Worm (Caenorhabditis elegans) whole organism, L1 larva: ENCODE results near the gene C46E10.3.

Source experiments
- C34B4.2 ChIP-seq: sonication (generic microtip); optimal IDR thresholded peaks from 2 replicates; lab custom pipeline; 2017; ENCODE audit warnings: mild to moderate bottlenecking, missing genetic modification characterization, missing compliant biosample characterization
- aha-1 ChIP-seq: fragments of 150-350 bp; optimal IDR thresholded peaks from 2 replicates; lab custom pipeline; 2014; ENCODE audit warnings: missing biosample characterization, missing genetic modification characterization
- aly-2 ChIP-seq: fragments of 150-350 bp; optimal IDR thresholded peaks from 2 replicates; lab custom pipeline; 2014; ENCODE audit warnings: missing biosample characterization, missing genetic modification characterization
- ama-1 ChIP-seq: fragments of 150-350 bp; optimal IDR thresholded peaks from 2 replicates; lab custom pipeline; 2014
- blmp-1 ChIP-seq: fragments of 150-350 bp; optimal IDR thresholded peaks from 2 replicates; lab custom pipeline; 2014; ENCODE audit warnings: missing biosample characterization, missing genetic modification characterization
- ceh-63 ChIP-seq: fragments of 200-800 bp; sonication (Bioruptor generic); optimal IDR thresholded peaks from 2 replicates; lab custom pipeline; 2018; ENCODE audit warnings: mild to moderate bottlenecking, missing genetic modification characterization, missing compliant biosample characterization
- ceh-82 ChIP-seq, 3 experiments: fragments of 150-350 bp in 1 of 3; sonication (generic microtip) in 2 of 3; optimal IDR thresholded peaks; 2 replicates each; lab custom pipeline; 2014 to 2017; ENCODE audit warnings: missing biosample characterization in 3 of 3, missing genetic modification characterization in 3 of 3
- ceh-88 ChIP-seq: fragments of 200-800 bp; sonication (Bioruptor generic); IDR thresholded peaks from 2 replicates; pipeline ENCODE4 v1.3.6; 2022; ENCODE audit warnings: missing genetic modification characterization, missing compliant biosample characterization
- dsc-1 ChIP-seq: sonication (generic microtip); optimal IDR thresholded peaks from 2 replicates; lab custom pipeline; 2016; ENCODE audit warnings: mild to moderate bottlenecking, missing genetic modification characterization, missing compliant biosample characterization
- efl-1 ChIP-seq, 4 experiments: fragments of 150-350 bp; optimal IDR thresholded peaks in 3 of 4; peaks in 1 of 4; 1 replicate in 1 of 4; 2 replicates in 3 of 4; lab custom pipeline; 2014; ENCODE audit warnings: missing biosample characterization in 2 of 4, missing genetic modification characterization in 2 of 4, missing genetic modification reagents in 2 of 4
- efl-3 ChIP-seq: fragments of 200-800 bp; sonication (Bioruptor generic); optimal IDR thresholded peaks from 2 replicates; lab custom pipeline; 2018; ENCODE audit warnings: mild to moderate bottlenecking, missing genetic modification characterization, missing compliant biosample characterization
- egl-27 ChIP-seq, 2 experiments: fragments of 150-350 bp in 1 of 2; sonication (generic microtip); optimal IDR thresholded peaks; 3 replicates each; lab custom pipeline; 2017 to 2018; ENCODE audit warnings: missing biosample characterization in 2 of 2, missing genetic modification characterization in 2 of 2, missing genetic modification reagents in 2 of 2
- elt-2 ChIP-seq: sonication (generic microtip); optimal IDR thresholded peaks from 2 replicates; lab custom pipeline; 2016; ENCODE audit warnings: missing genetic modification characterization, mild to moderate bottlenecking, inconsistent platforms, missing compliant biosample characterization, missing genetic modification reagents
- elt-3 ChIP-seq, 6 experiments: fragments of 150-350 bp in 1 of 6; sonication (generic microtip); optimal IDR thresholded peaks; 2 replicates each; lab custom pipeline; 2017 to 2018; ENCODE audit warnings: missing biosample characterization in 6 of 6, missing genetic modification characterization in 6 of 6, inconsistent platforms in 1 of 6
- ets-5 ChIP-seq: fragments of 200-800 bp; sonication (Bioruptor generic); IDR thresholded peaks from 2 replicates; pipeline ENCODE4 v1.3.6; 2022; ENCODE audit warnings: missing genetic modification characterization, missing compliant biosample characterization
- fkh-4 ChIP-seq: sonication (generic microtip); optimal IDR thresholded peaks from 2 replicates; lab custom pipeline; 2016; ENCODE audit warnings: missing compliant biosample characterization, missing genetic modification characterization, borderline replicate concordance
- fos-1 ChIP-seq: fragments of 150-350 bp; optimal IDR thresholded peaks from 2 replicates; lab custom pipeline; 2014; ENCODE audit warnings: missing biosample characterization, missing genetic modification characterization
- hlh-17 ChIP-seq: fragments of 200-800 bp; sonication (Bioruptor generic); optimal IDR thresholded peaks from 2 replicates; lab custom pipeline; 2018; ENCODE audit warnings: missing genetic modification characterization, mild to moderate bottlenecking, missing compliant biosample characterization, moderate library complexity, borderline replicate concordance
- isw-1 ChIP-seq: fragments of 200-800 bp; sonication (Bioruptor generic); IDR thresholded peaks from 2 replicates; pipeline ENCODE4 v1.3.6; 2022; ENCODE audit warnings: missing genetic modification characterization, missing compliant biosample characterization
- jun-1 ChIP-seq: fragments of 150-350 bp; optimal IDR thresholded peaks from 2 replicates; lab custom pipeline; 2014; ENCODE audit warnings: missing biosample characterization, missing genetic modification reagents, missing genetic modification characterization
- lin-13 ChIP-seq: fragments of 150-350 bp; optimal IDR thresholded peaks from 2 replicates; lab custom pipeline; 2014; ENCODE audit warnings: missing biosample characterization, missing genetic modification reagents, missing genetic modification characterization
- lin-14 ChIP-seq: fragments of 200-800 bp; sonication (Bioruptor generic); optimal IDR thresholded peaks from 2 replicates; lab custom pipeline; 2018; ENCODE audit warnings: mild to moderate bottlenecking, missing genetic modification characterization, moderate library complexity, missing compliant biosample characterization
- lin-15B ChIP-seq: fragments of 150-350 bp; sonication (generic microtip); optimal IDR thresholded peaks from 3 replicates; lab custom pipeline; 2014; ENCODE audit warnings: missing biosample characterization, missing genetic modification characterization
- lin-35 ChIP-seq, 2 experiments: fragments of 150-350 bp; optimal IDR thresholded peaks; 2 replicates each; lab custom pipeline; 2014; ENCODE audit warnings: missing biosample characterization in 2 of 2, missing genetic modification characterization in 2 of 2, missing genetic modification reagents in 2 of 2
- mdl-1 ChIP-seq, 2 experiments: fragments of 150-350 bp; optimal IDR thresholded peaks; 2 replicates each; lab custom pipeline; 2014 to 2017; ENCODE audit warnings: missing biosample characterization in 2 of 2, missing genetic modification characterization in 2 of 2, inconsistent platforms in 1 of 2
- mef-2 ChIP-seq: fragments of 150-350 bp; optimal IDR thresholded peaks from 2 replicates; lab custom pipeline; 2014; ENCODE audit warnings: missing biosample characterization, missing genetic modification characterization
- nhr-11 ChIP-seq: fragments of 150-350 bp; optimal IDR thresholded peaks from 2 replicates; lab custom pipeline; 2014; ENCODE audit warnings: missing biosample characterization, missing genetic modification characterization
- nhr-20 ChIP-seq: sonication (generic microtip); optimal IDR thresholded peaks from 2 replicates; lab custom pipeline; 2016; ENCODE audit warnings: mild to moderate bottlenecking, missing genetic modification characterization, missing compliant biosample characterization
- nhr-47 ChIP-seq: sonication (generic microtip); optimal IDR thresholded peaks from 2 replicates; lab custom pipeline; 2016; ENCODE audit warnings: mild to moderate bottlenecking, missing genetic modification characterization, moderate library complexity, missing compliant biosample characterization
- nhr-71 ChIP-seq: sonication (generic microtip); optimal IDR thresholded peaks from 2 replicates; lab custom pipeline; 2016; ENCODE audit warnings: mild to moderate bottlenecking, missing genetic modification characterization, moderate library complexity, missing compliant biosample characterization
- nhr-77 ChIP-seq: fragments of 150-350 bp; optimal IDR thresholded peaks from 2 replicates; lab custom pipeline; 2014; ENCODE audit warnings: missing biosample characterization, missing genetic modification characterization
- nhr-90 ChIP-seq: sonication (generic microtip); optimal IDR thresholded peaks from 2 replicates; lab custom pipeline; 2016; ENCODE audit warnings: mild to moderate bottlenecking, missing genetic modification characterization, missing compliant biosample characterization; ENCODE audit not compliant: poor library complexity
- pag-3 ChIP-seq: sonication (generic microtip); optimal IDR thresholded peaks from 2 replicates; lab custom pipeline; 2017; ENCODE audit warnings: missing genetic modification characterization, mild to moderate bottlenecking, missing compliant biosample characterization, antibody characterized with exemption, borderline replicate concordance; ENCODE audit not compliant: insufficient read depth
- pqm-1 ChIP-seq: sonication (generic microtip); optimal IDR thresholded peaks from 3 replicates; lab custom pipeline; 2017; ENCODE audit warnings: missing biosample characterization, missing genetic modification characterization
- rnt-1 ChIP-seq: sonication (generic microtip); optimal IDR thresholded peaks from 2 replicates; lab custom pipeline; 2016; ENCODE audit warnings: mild to moderate bottlenecking, missing genetic modification characterization, moderate library complexity, missing compliant biosample characterization
- snpc-4 ChIP-seq: fragments of 150-350 bp; optimal IDR thresholded peaks from 2 replicates; lab custom pipeline; 2014; ENCODE audit warnings: missing biosample characterization, missing genetic modification characterization
- swsn-7 ChIP-seq: sonication (generic microtip); optimal IDR thresholded peaks from 2 replicates; lab custom pipeline; 2016; ENCODE audit warnings: missing genetic modification characterization, missing compliant biosample characterization
- unc-130 ChIP-seq: fragments of 150-350 bp; optimal IDR thresholded peaks from 2 replicates; lab custom pipeline; 2017; ENCODE audit warnings: missing biosample characterization, missing genetic modification characterization, inconsistent platforms
- unc-30 ChIP-seq: sonication (generic microtip); optimal IDR thresholded peaks from 2 replicates; lab custom pipeline; 2017; ENCODE audit warnings: missing biosample characterization, missing genetic modification characterization
- vab-15 ChIP-seq: sonication (generic microtip); optimal IDR thresholded peaks from 2 replicates; lab custom pipeline; 2017; ENCODE audit warnings: missing genotype, mild to moderate bottlenecking, missing genetic modification characterization, missing compliant biosample characterization
- xbp-1 ChIP-seq: sonication (generic microtip); optimal IDR thresholded peaks from 2 replicates; lab custom pipeline; 2016; ENCODE audit warnings: missing genetic modification characterization, missing compliant biosample characterization
- zip-4 ChIP-seq: fragments of 200-800 bp; sonication (Bioruptor generic); optimal IDR thresholded peaks from 2 replicates; lab custom pipeline; 2018; ENCODE audit warnings: mild to moderate bottlenecking, missing genetic modification characterization, moderate library complexity, missing compliant biosample characterization
- ztf-11 ChIP-seq, 2 experiments: sonication (generic microtip); optimal IDR thresholded peaks; 2 replicates each; lab custom pipeline; 2016 to 2017; ENCODE audit warnings: missing genetic modification characterization in 2 of 2, missing biosample characterization in 1 of 2, missing compliant biosample characterization in 1 of 2
- ztf-4 ChIP-seq: fragments of 150-350 bp; optimal IDR thresholded peaks from 2 replicates; lab custom pipeline; 2014; ENCODE audit warnings: missing biosample characterization, missing genetic modification characterization

The C46E10.3 gene

ce11 chrII:3736893-3737375, 15.8 kb downstream of the C46E10.3 start, which contains the start of gene F12E12.6:
TSS of gene F12E12.6 (minus strand) at chrII:3736943.
- TF ChIP-seq zip-4 (no peak), vab-15 (tag; lab: Kevin White, UChicago) (no peak), C34B4.2 (tag; lab: Kevin White, UChicago) (no peak), lin-15B (tag; lab: Kevin White, UChicago) (no peak), fkh-4 (tag; lab: Kevin White, UChicago) (no peak), ztf-11 (tag; optimal IDR thresholded peaks at IDR 0.05; lab: Kevin White, UChicago) (no peak), nhr-47 (tag; lab: Kevin White, UChicago) (no peak), nhr-77 (no peak), lin-13 (no peak)

ce11 chrII:3739647-3740046, 18.5 kb downstream of the C46E10.3 start, which contains the start of gene F12E12.2:
TSS of gene F12E12.2 (plus strand) at chrII:3739947.
- no peak for TF ChIP-seq swsn-7
- TF ChIP-seq lin-14 (GFP tag; lab: Kevin White, UChicago), result no peak
- no peak for TF ChIP-seq jun-1 (tag; lab: Kevin White, UChicago)
- TF ChIP-seq unc-30, result no peak
- no peak for TF ChIP-seq aha-1
- TF ChIP-seq elt-2 (tag; lab: Kevin White, UChicago), result no peak
- TF ChIP-seq nhr-71 (tag; lab: Kevin White, UChicago), result no peak
- no peak for TF ChIP-seq unc-130 (tag; lab: Kevin White, UChicago)
- no peak for TF ChIP-seq ets-5

- TF ChIP-seq elt-3 (tag; optimal IDR thresholded peaks at IDR 0.05; lab: Kevin White, UChicago) (no peak), mef-2 (no peak), pag-3 (tag; lab: Kevin White, UChicago) (no peak), nhr-77 (no peak), ceh-63 (GFP tag; lab: Kevin White, UChicago) (no peak), nhr-90 (tag; lab: Kevin White, UChicago) (no peak), aly-2 (tag; lab: Kevin White, UChicago) (no peak), C34B4.2 (tag; lab: Kevin White, UChicago) (no peak), aha-1 (no peak), efl-3 (no peak), ceh-82 (tag; optimal IDR thresholded peaks at IDR 0.05; lab: Kevin White, UChicago) (no peak), hlh-17 (no peak), egl-27 (tag; optimal IDR thresholded peaks at IDR 0.05; lab: Kevin White, UChicago) (no peak), fos-1 (tag; lab: Kevin White, UChicago) (no peak), ama-1 (lab: Kevin White, UChicago) (no peak), rnt-1 (no peak), blmp-1 (no peak), xbp-1 (tag; lab: Kevin White, UChicago) (no peak)
These were observed 20.5 kb downstream of the C46E10.3 start, which contains the start of gene F12E12.1 for ce11 chrII:3741584-3741983. TSS of gene F12E12.1 (plus strand) at chrII:3741884.

ce11 chrII:3743684-3744200, 22.6 kb downstream of the C46E10.3 start, which contains the start of gene nta-1:
TSS of gene nta-1 (minus strand) at chrII:3743814.
- TF ChIP-seq nhr-11 (tag; lab: Kevin White, UChicago) (no peak), ceh-82 (tag; optimal IDR thresholded peaks at IDR 0.05; lab: Kevin White, UChicago) (no peak), C34B4.2 (tag; lab: Kevin White, UChicago) (no peak), efl-1 (optimal IDR thresholded peaks at IDR 0.05; lab: Kevin White, UChicago) (no peak), efl-1 (GFP tag; optimal IDR thresholded peaks at IDR 0.05 in 1 of 2; lab: Kevin White, UChicago) (peak in 1 of 2 experiments; percentile 4), snpc-4 (tag; lab: Kevin White, UChicago) (no peak), ceh-88 (GFP tag; lab: Robert Waterston, UW) (no peak), dsc-1 (tag; lab: Kevin White, UChicago) (no peak), lin-14 (GFP tag; lab: Kevin White, UChicago) (peak; percentile 75), nhr-20 (tag; lab: Kevin White, UChicago) (peak; percentile 85), ztf-4 (no peak), hlh-17 (no peak), mdl-1 (tag; optimal IDR thresholded peaks at IDR 0.05; lab: Kevin White, UChicago) (peak in 1 of 2 experiments; percentile 22), vab-15 (tag; lab: Kevin White, UChicago) (no peak), pqm-1 (tag; lab: Kevin White, UChicago) (no peak), isw-1 (no peak), fkh-4 (tag; lab: Kevin White, UChicago) (no peak), lin-35 (GFP tag; optimal IDR thresholded peaks at IDR 0.05; lab: Kevin White, UChicago) (peak in 1 of 2 experiments; percentile 39), elt-2 (tag; lab: Kevin White, UChicago) (peak; percentile 20)
